Fruit fly (Drosophila melanogaster) whole organism, prepupa: ENCODE results near the gene CG42635.

Source experiments
- CG10631 ChIP-seq: fragments of 200-800 bp; sonication (Bioruptor generic); optimal IDR thresholded peaks from 2 replicates; lab custom pipeline; 2016; ENCODE audit warnings: missing biosample characterization, missing genetic modification characterization
- CG1621 ChIP-seq: fragments of 200-800 bp; sonication (Bioruptor generic); optimal IDR thresholded peaks from 3 replicates; lab custom pipeline; 2018; ENCODE audit warnings: missing biosample characterization, mild to moderate bottlenecking, missing genetic modification characterization
- CG3032 ChIP-seq: fragments of 200-800 bp; optimal IDR thresholded peaks from 2 replicates; lab custom pipeline; 2019; ENCODE audit warnings: missing biosample characterization, mild to moderate bottlenecking, missing genetic modification characterization, moderate library complexity
- Hr38 ChIP-seq: sonication (Bioruptor generic); optimal IDR thresholded peaks from 2 replicates; lab custom pipeline; 2016; ENCODE audit warnings: missing biosample characterization, missing genetic modification characterization
- Hr39 ChIP-seq: fragments of 200-800 bp; sonication (Bioruptor generic); optimal IDR thresholded peaks from 2 replicates; lab custom pipeline; 2016; ENCODE audit warnings: missing biosample characterization, missing genetic modification characterization
- Lpt ChIP-seq: fragments of 200-800 bp; sonication (Bioruptor generic); optimal IDR thresholded peaks from 3 replicates; lab custom pipeline; 2016; ENCODE audit warnings: missing biosample characterization, missing genetic modification characterization
- Met ChIP-seq: fragments of 200-800 bp; sonication (Bioruptor generic); optimal IDR thresholded peaks from 3 replicates; lab custom pipeline; 2016; ENCODE audit warnings: missing biosample characterization, missing genetic modification characterization
- Smox ChIP-seq: fragments of 200-800 bp; sonication (Bioruptor generic); optimal IDR thresholded peaks from 3 replicates; lab custom pipeline; 2016; ENCODE audit warnings: missing biosample characterization, missing genetic modification characterization
- Sox14 ChIP-seq: fragments of 200-800 bp; sonication (Bioruptor generic); optimal IDR thresholded peaks from 3 replicates; lab custom pipeline; 2016; ENCODE audit warnings: missing biosample characterization, missing genetic modification characterization
- Sox15 ChIP-seq: fragments of 200-800 bp; sonication (Bioruptor generic); optimal IDR thresholded peaks from 3 replicates; lab custom pipeline; 2016; ENCODE audit warnings: missing biosample characterization, missing genetic modification characterization
- esn ChIP-seq: fragments of 200-800 bp; sonication (Bioruptor generic); optimal IDR thresholded peaks from 2 replicates; lab custom pipeline; 2016; ENCODE audit warnings: missing biosample characterization, mild to moderate bottlenecking, missing genetic modification characterization, moderate library complexity
- fd59A ChIP-seq: fragments of 200-800 bp; sonication (Bioruptor generic); optimal IDR thresholded peaks from 2 replicates; lab custom pipeline; 2017; ENCODE audit warnings: missing biosample characterization, mild to moderate bottlenecking, missing genetic modification characterization, missing genetic modification reagents
- spab ChIP-seq: fragments of 200-800 bp; sonication (Bioruptor generic); optimal IDR thresholded peaks from 2 replicates; lab custom pipeline; 2017; ENCODE audit warnings: missing biosample characterization, mild to moderate bottlenecking, missing genetic modification characterization, missing genetic modification reagents

DNA sequence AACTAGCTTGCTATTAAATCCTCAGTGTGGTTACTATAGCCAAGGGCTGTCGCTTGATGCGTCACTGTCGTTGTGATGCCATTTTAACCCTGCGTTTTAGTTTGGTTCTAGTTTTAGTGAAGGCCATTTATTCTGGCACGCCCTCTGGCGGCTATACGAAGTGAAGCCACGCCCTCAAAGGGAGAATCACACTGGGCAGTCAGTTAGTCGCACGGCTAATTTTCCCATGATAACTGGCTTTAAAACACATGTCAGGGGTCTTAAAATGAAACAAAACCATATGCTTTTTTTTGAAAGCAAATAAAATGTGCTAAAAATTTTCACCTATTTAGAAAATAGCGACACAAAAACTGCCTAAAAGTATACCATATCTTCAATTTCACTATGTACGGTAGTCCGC, 25.0 kb downstream of the CG42635 start:
- TF ChIP-seq Hr38 (GFP tag; lab: Kevin White, UChicago) (no peak), esn (GFP tag; lab: Kevin White, UChicago) (no peak), spab (GFP tag; lab: Kevin White, UChicago) (no peak), fd59A (GFP tag; lab: Kevin White, UChicago) (no peak), Hr39 (GFP tag; lab: Kevin White, UChicago) (no peak), Smox (GFP tag; lab: Kevin White, UChicago) (no peak), CG3032 (tag; lab: Kevin White, UChicago) (no peak), Sox14 (GFP tag; lab: Kevin White, UChicago) (no peak), Lpt (GFP tag; lab: Kevin White, UChicago) (no peak), Met (GFP tag; lab: Kevin White, UChicago) (no peak), CG10631 (GFP tag; lab: Kevin White, UChicago) (no peak), CG1621 (tag; lab: Kevin White, UChicago) (no peak), Sox15 (GFP tag; lab: Kevin White, UChicago) (no peak)
